Worm (Caenorhabditis elegans): Measurements from ENCODE around the gene F52E10.4.

DNA sequence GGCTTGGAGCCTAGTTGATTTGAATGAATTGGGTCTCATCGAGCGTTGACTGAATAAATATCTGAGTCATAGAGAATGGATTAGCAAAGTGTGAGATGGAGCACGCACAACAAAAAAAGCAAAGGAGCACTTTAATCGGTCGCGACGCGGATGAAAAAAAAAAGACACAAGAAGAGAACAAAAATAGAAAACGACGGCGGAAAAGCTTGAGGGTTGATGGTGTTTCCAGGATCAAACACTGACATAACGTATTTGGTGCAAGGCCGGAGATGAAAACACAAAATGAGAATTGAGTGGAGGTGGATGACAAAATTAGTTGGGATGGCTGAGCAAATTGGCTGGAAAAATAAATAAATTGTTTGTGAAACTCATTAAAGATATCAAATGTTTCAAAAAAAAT, at the start of gene F52E10.4:
- TF ChIP-seq flt-1 (GFP tag; IDR thresholded peaks at IDR 0.05) = no peak
- no peak for TF ChIP-seq ets-7 (tag; optimal IDR thresholded peaks at IDR 0.05)
- TF ChIP-seq ceh-36 (tag; optimal IDR thresholded peaks at IDR 0.05) = no peak
- no peak for TF ChIP-seq ama-1 (optimal IDR thresholded peaks at IDR 0.05)
- no peak for TF ChIP-seq tbx-37 (GFP tag; conservative IDR thresholded peaks at IDR 0.05)
- no peak for TF ChIP-seq hnd-1 (tag; optimal IDR thresholded peaks at IDR 0.05)
- no peak for TF ChIP-seq tra-4 (tag; optimal IDR thresholded peaks at IDR 0.05)
- TF ChIP-seq hmbx-1 (tag; optimal IDR thresholded peaks at IDR 0.05) = no peak
- no peak for TF ChIP-seq aly-1 (tag; optimal IDR thresholded peaks at IDR 0.05)
- no peak for TF ChIP-seq F13C5.2 (tag; optimal IDR thresholded peaks at IDR 0.05)

Measured in whole organism, early embryonic.